Worm (Caenorhabditis elegans) whole organism, L3 larva: ENCODE measurements around the gene ubq-1.
A peak's percentile ranks its signal among the peaks of the same experiment; 100 is the strongest.

Experiments used
- R02D3.7 ChIP-seq: fragments of 150-350 bp; optimal IDR thresholded peaks from 2 replicates; lab custom pipeline; 2014; ENCODE audit warnings: missing biosample characterization, missing genetic modification characterization
- ZK546.5 ChIP-seq: sonication (generic microtip); optimal IDR thresholded peaks from 2 replicates; lab custom pipeline; 2017; ENCODE audit warnings: missing biosample characterization, missing genetic modification characterization
- aly-2 ChIP-seq: fragments of 150-350 bp; optimal IDR thresholded peaks from 2 replicates; lab custom pipeline; 2014; ENCODE audit warnings: missing biosample characterization, missing genetic modification characterization
- ama-1 ChIP-seq: fragments of 150-350 bp; optimal IDR thresholded peaks from 2 replicates; lab custom pipeline; 2018
- ceh-28 ChIP-seq: fragments of 150-350 bp; optimal IDR thresholded peaks from 2 replicates; lab custom pipeline; 2014; ENCODE audit warnings: missing biosample characterization, missing genetic modification reagents, missing genetic modification characterization
- ceh-82 ChIP-seq: fragments of 150-350 bp; optimal IDR thresholded peaks from 2 replicates; lab custom pipeline; 2014; ENCODE audit warnings: missing biosample characterization, missing genetic modification characterization
- ceh-9 ChIP-seq: sonication (generic microtip); optimal IDR thresholded peaks from 2 replicates; lab custom pipeline; 2018; ENCODE audit warnings: missing biosample characterization, missing genetic modification characterization
- daf-12 ChIP-seq: fragments of 150-350 bp; optimal IDR thresholded peaks from 2 replicates; lab custom pipeline; 2014; ENCODE audit warnings: missing biosample characterization, missing genetic modification reagents, missing genetic modification characterization
- egl-27 ChIP-seq: sonication (generic microtip); optimal IDR thresholded peaks from 4 replicates; lab custom pipeline; 2017; ENCODE audit warnings: missing biosample characterization, missing genetic modification reagents, missing genetic modification characterization
- egl-5 ChIP-seq: fragments of 150-350 bp; optimal IDR thresholded peaks from 2 replicates; lab custom pipeline; 2017; ENCODE audit warnings: missing biosample characterization, missing genetic modification reagents, missing genetic modification characterization, inconsistent platforms
- elt-1 ChIP-seq: fragments of 150-350 bp; optimal IDR thresholded peaks from 2 replicates; lab custom pipeline; 2014; ENCODE audit warnings: missing biosample characterization, missing genetic modification characterization
- elt-2 ChIP-seq: sonication (generic microtip); optimal IDR thresholded peaks from 2 replicates; lab custom pipeline; 2016; ENCODE audit warnings: missing genetic modification reagents, mild to moderate bottlenecking, missing genetic modification characterization, missing compliant biosample characterization
- elt-3 ChIP-seq, 3 experiments: fragments of 150-350 bp in 1 of 3; sonication (generic microtip) in 2 of 3; optimal IDR thresholded peaks; 2 replicates in 2 of 3; 4 replicates in 1 of 3; lab custom pipeline; 2014 to 2017; ENCODE audit warnings: missing biosample characterization in 3 of 3, missing genetic modification characterization in 3 of 3
- eor-1 ChIP-seq, 2 experiments: fragments of 150-350 bp; optimal IDR thresholded peaks; 2 replicates each; lab custom pipeline; 2014 to 2018; ENCODE audit warnings: missing biosample characterization in 2 of 2, missing genetic modification characterization in 2 of 2
- fkh-10 ChIP-seq: sonication (generic microtip); optimal IDR thresholded peaks from 2 replicates; lab custom pipeline; 2017; ENCODE audit warnings: missing biosample characterization, missing genetic modification reagents, missing genetic modification characterization
- fkh-2 ChIP-seq: fragments of 150-350 bp; optimal IDR thresholded peaks from 2 replicates; lab custom pipeline; 2014; ENCODE audit warnings: missing biosample characterization, missing genetic modification reagents, missing genetic modification characterization
- fos-1 ChIP-seq: fragments of 150-350 bp; optimal IDR thresholded peaks from 2 replicates; lab custom pipeline; 2014; ENCODE audit warnings: missing biosample characterization, missing genetic modification characterization
- jun-1 ChIP-seq: fragments of 150-350 bp; optimal IDR thresholded peaks from 2 replicates; lab custom pipeline; 2014; ENCODE audit warnings: missing biosample characterization, missing genetic modification reagents, missing genetic modification characterization
- lin-15B ChIP-seq: fragments of 150-350 bp; optimal IDR thresholded peaks from 2 replicates; lab custom pipeline; 2014; ENCODE audit warnings: missing biosample characterization, missing genetic modification characterization
- lin-39 ChIP-seq: fragments of 150-350 bp; optimal IDR thresholded peaks from 2 replicates; lab custom pipeline; 2018; ENCODE audit warnings: missing biosample characterization, missing genetic modification reagents, missing genetic modification characterization
- lsy-12 ChIP-seq: sonication (generic microtip); optimal IDR thresholded peaks from 2 replicates; lab custom pipeline; 2016; ENCODE audit warnings: mild to moderate bottlenecking, missing genetic modification characterization, missing compliant biosample characterization
- mdl-1 ChIP-seq: fragments of 150-350 bp; optimal IDR thresholded peaks from 2 replicates; lab custom pipeline; 2014; ENCODE audit warnings: missing biosample characterization, missing genetic modification characterization
- nfya-1 ChIP-seq: sonication (generic microtip); optimal IDR thresholded peaks from 2 replicates; lab custom pipeline; 2017; ENCODE audit warnings: missing genetic modification characterization, mild to moderate bottlenecking, missing compliant biosample characterization, antibody characterized with exemption, moderate library complexity; ENCODE audit not compliant: insufficient read depth
- nhr-11 ChIP-seq: fragments of 150-350 bp; optimal IDR thresholded peaks from 2 replicates; lab custom pipeline; 2014; ENCODE audit warnings: missing biosample characterization, missing genetic modification characterization
- nhr-12 ChIP-seq: fragments of 150-350 bp; optimal IDR thresholded peaks from 2 replicates; lab custom pipeline; 2014; ENCODE audit warnings: missing biosample characterization, missing genetic modification characterization
- nhr-23 ChIP-seq: fragments of 150-350 bp; optimal IDR thresholded peaks from 2 replicates; lab custom pipeline; 2014; ENCODE audit warnings: missing biosample characterization, missing genetic modification reagents, missing genetic modification characterization
- nhr-25 ChIP-seq: sonication (generic microtip); optimal IDR thresholded peaks from 2 replicates; lab custom pipeline; 2017; ENCODE audit warnings: missing biosample characterization, missing genetic modification characterization
- nhr-28 ChIP-seq: fragments of 150-350 bp; optimal IDR thresholded peaks from 2 replicates; lab custom pipeline; 2014; ENCODE audit warnings: missing biosample characterization, missing genetic modification characterization
- nhr-43 ChIP-seq: sonication (generic microtip); optimal IDR thresholded peaks from 2 replicates; lab custom pipeline; 2016; ENCODE audit warnings: mild to moderate bottlenecking, missing genetic modification characterization, missing compliant biosample characterization; ENCODE audit not compliant: poor library complexity, severe bottlenecking
- nhr-67 ChIP-seq: fragments of 150-350 bp; optimal IDR thresholded peaks from 2 replicates; lab custom pipeline; 2014; ENCODE audit warnings: missing biosample characterization, missing genetic modification characterization
- nhr-77 ChIP-seq: fragments of 150-350 bp; optimal IDR thresholded peaks from 2 replicates; lab custom pipeline; 2014; ENCODE audit warnings: missing biosample characterization, missing genetic modification characterization
- pha-4 ChIP-seq: fragments of 150-350 bp; optimal IDR thresholded peaks from 2 replicates; lab custom pipeline; 2014; ENCODE audit warnings: missing biosample characterization, missing genetic modification reagents, missing genetic modification characterization
- pqm-1 ChIP-seq: fragments of 150-350 bp; optimal IDR thresholded peaks from 2 replicates; lab custom pipeline; 2017; ENCODE audit warnings: missing biosample characterization, missing genetic modification characterization, inconsistent platforms
- sea-2 ChIP-seq: fragments of 150-350 bp; sonication (generic microtip); optimal IDR thresholded peaks from 4 replicates; lab custom pipeline; 2014; ENCODE audit warnings: missing biosample characterization, missing genetic modification reagents, missing genetic modification characterization
- skn-1 ChIP-seq: fragments of 150-350 bp; optimal IDR thresholded peaks from 2 replicates; lab custom pipeline; 2014; ENCODE audit warnings: missing biosample characterization, missing genetic modification characterization
- snpc-4 ChIP-seq: fragments of 150-350 bp; optimal IDR thresholded peaks from 2 replicates; lab custom pipeline; 2014; ENCODE audit warnings: missing biosample characterization, missing genetic modification characterization
- tbx-2 ChIP-seq: sonication (generic microtip); optimal IDR thresholded peaks from 2 replicates; lab custom pipeline; 2016; ENCODE audit warnings: mild to moderate bottlenecking, missing genetic modification characterization, missing compliant biosample characterization
- unc-39 ChIP-seq: sonication (generic microtip); optimal IDR thresholded peaks from 4 replicates; lab custom pipeline; 2017; ENCODE audit warnings: missing biosample characterization, missing genetic modification characterization
- unc-62 ChIP-seq: fragments of 150-350 bp; sonication (generic microtip); optimal IDR thresholded peaks from 4 replicates; lab custom pipeline; 2014; ENCODE audit warnings: missing biosample characterization, missing genetic modification reagents, missing genetic modification characterization
- zag-1 ChIP-seq: fragments of 150-350 bp; optimal IDR thresholded peaks from 2 replicates; lab custom pipeline; 2014; ENCODE audit warnings: missing biosample characterization, missing genetic modification characterization
- ztf-11 ChIP-seq: fragments of 150-350 bp; optimal IDR thresholded peaks from 2 replicates; lab custom pipeline; 2014; ENCODE audit warnings: missing biosample characterization, missing genetic modification characterization
- ztf-4 ChIP-seq: fragments of 150-350 bp; optimal IDR thresholded peaks from 2 replicates; lab custom pipeline; 2014; ENCODE audit warnings: missing biosample characterization, missing genetic modification characterization

The ubq-1 gene

ce11 chrIII:5908408-5908807, 31.6 kb upstream of the ubq-1 start, which contains the start of gene C28H8.3:
Gene C28H8.3 (plus strand): TSS chrIII:5908700.
- TF ChIP-seq aly-2 (tag; lab: Kevin White, UChicago): no peak
- peak; percentile 1 for TF ChIP-seq ceh-28
- TF ChIP-seq jun-1 (tag; lab: Kevin White, UChicago): no peak
- TF ChIP-seq ama-1 (lab: Kevin White, UChicago): peak; percentile 27
- no peak for TF ChIP-seq eor-1 (tag; optimal IDR thresholded peaks at IDR 0.05; lab: Kevin White, UChicago)
- no peak for TF ChIP-seq sea-2 (GFP tag; lab: Kevin White, UChicago)
- no peak for TF ChIP-seq fkh-2
- no peak for TF ChIP-seq mdl-1 (tag; lab: Kevin White, UChicago)
- no peak for TF ChIP-seq ztf-11 (tag; lab: Kevin White, UChicago)
- TF ChIP-seq, all 47 proteins: peak for 2

ce11 chrIII:5914717-5915116, 25.3 kb upstream of the ubq-1 start:
- TF ChIP-seq pqm-1 (tag; lab: Kevin White, UChicago) (peak; percentile 48), ama-1 (lab: Kevin White, UChicago) (no peak), nhr-67 (tag; lab: Kevin White, UChicago) (no peak), nhr-11 (tag; lab: Kevin White, UChicago) (no peak), nhr-43 (tag; lab: Kevin White, UChicago) (no peak), snpc-4 (tag; lab: Kevin White, UChicago) (no peak), ceh-28 (no peak), tbx-2 (tag; lab: Kevin White, UChicago) (no peak), elt-1 (no peak), jun-1 (tag; lab: Kevin White, UChicago) (no peak), pha-4 (peak; percentile 12), nfya-1 (peak; percentile 72), unc-39 (tag; lab: Kevin White, UChicago) (no peak), elt-2 (tag; lab: Kevin White, UChicago) (peak; percentile 77)

ce11 chrIII:5915926-5916325, 24.1 kb upstream of the ubq-1 start:
- no peak for TF ChIP-seq daf-12 (tag; lab: Kevin White, UChicago)
- no peak for TF ChIP-seq elt-3 (tag; optimal IDR thresholded peaks at IDR 0.05; lab: Kevin White, UChicago)
- peak; percentile 87 for TF ChIP-seq elt-2 (tag; lab: Kevin White, UChicago)
- no peak for TF ChIP-seq nhr-23
- peak; percentile 4 for TF ChIP-seq skn-1 (tag; lab: Kevin White, UChicago)
- no peak for TF ChIP-seq jun-1 (tag; lab: Kevin White, UChicago)
- TF ChIP-seq fkh-2: no peak
- TF ChIP-seq zag-1 (tag; lab: Kevin White, UChicago): no peak
- peak; percentile 40 for TF ChIP-seq pqm-1 (tag; lab: Kevin White, UChicago)
- no peak for TF ChIP-seq ceh-9 (tag; lab: Kevin White, UChicago)
- no peak for TF ChIP-seq fkh-10 (GFP tag; lab: Kevin White, UChicago)
- TF ChIP-seq R02D3.7 (tag; lab: Kevin White, UChicago): no peak
- TF ChIP-seq egl-27 (tag; lab: Kevin White, UChicago): no peak
- no peak for TF ChIP-seq unc-62 (GFP tag; lab: Kevin White, UChicago)
- no peak for TF ChIP-seq mdl-1 (tag; lab: Kevin White, UChicago)
- peak; percentile 38 for TF ChIP-seq pha-4
- TF ChIP-seq fos-1 (tag; lab: Kevin White, UChicago): no peak
- TF ChIP-seq nhr-12 (tag; lab: Kevin White, UChicago): no peak
- TF ChIP-seq lin-15B (tag; lab: Kevin White, UChicago): no peak
- no peak for TF ChIP-seq ZK546.5 (tag; lab: Kevin White, UChicago)
- TF ChIP-seq ama-1 (lab: Kevin White, UChicago): no peak
- TF ChIP-seq ztf-4: no peak
- no peak for TF ChIP-seq tbx-2 (tag; lab: Kevin White, UChicago)
- no peak for TF ChIP-seq aly-2 (tag; lab: Kevin White, UChicago)
- TF ChIP-seq, all 47 proteins: peak for 4

ce11 chrIII:5917365-5917958, 22.6 kb upstream of the ubq-1 start:
- peak; percentile 24 for TF ChIP-seq ztf-4
- no peak for TF ChIP-seq fkh-10 (GFP tag; lab: Kevin White, UChicago)
- TF ChIP-seq egl-27 (tag; lab: Kevin White, UChicago): no peak
- no peak for TF ChIP-seq unc-62 (GFP tag; lab: Kevin White, UChicago)
- no peak for TF ChIP-seq tbx-2 (tag; lab: Kevin White, UChicago)
- TF ChIP-seq nfya-1: no peak
- no peak for TF ChIP-seq aly-2 (tag; lab: Kevin White, UChicago)
- TF ChIP-seq elt-3 (tag; optimal IDR thresholded peaks at IDR 0.05; lab: Kevin White, UChicago): no peak
- TF ChIP-seq jun-1 (tag; lab: Kevin White, UChicago): no peak
- TF ChIP-seq daf-12 (tag; lab: Kevin White, UChicago): no peak
- peak; percentile 16 for TF ChIP-seq nhr-43 (tag; lab: Kevin White, UChicago)
- TF ChIP-seq elt-2 (tag; lab: Kevin White, UChicago): peak; percentile 87
- no peak for TF ChIP-seq ceh-9 (tag; lab: Kevin White, UChicago)
- no peak for TF ChIP-seq lin-39 (tag; lab: Kevin White, UChicago)
- no peak for TF ChIP-seq ZK546.5 (tag; lab: Kevin White, UChicago)
- TF ChIP-seq lsy-12 (tag; lab: Kevin White, UChicago): peak; percentile 40
- TF ChIP-seq nhr-25 (tag; lab: Kevin White, UChicago): peak; percentile 17
- peak; percentile 41 for TF ChIP-seq pha-4
- no peak for TF ChIP-seq lin-15B (tag; lab: Kevin White, UChicago)
- TF ChIP-seq sea-2 (GFP tag; lab: Kevin White, UChicago): no peak
- TF ChIP-seq nhr-28 (tag; lab: Kevin White, UChicago): no peak
- TF ChIP-seq nhr-12 (tag; lab: Kevin White, UChicago): no peak
- no peak for TF ChIP-seq ztf-11 (tag; lab: Kevin White, UChicago)
- no peak for TF ChIP-seq nhr-77 (tag; lab: Kevin White, UChicago)
- TF ChIP-seq egl-5 (tag; lab: Kevin White, UChicago): no peak
- no peak for TF ChIP-seq ceh-82 (tag; lab: Kevin White, UChicago)
- peak; percentile 20 for TF ChIP-seq nhr-23
- TF ChIP-seq unc-39 (tag; lab: Kevin White, UChicago): no peak
- peak; percentile 2 for TF ChIP-seq ama-1 (lab: Kevin White, UChicago)
